Worm (Caenorhabditis elegans) whole organism, early embryonic: Measurements from ENCODE around the gene Y54G2A.36.

Experiments used
- F13C5.2 ChIP-seq: sonication (generic microtip); optimal IDR thresholded peaks from 2 replicates; lab custom pipeline; 2017; ENCODE audit warnings: mild to moderate bottlenecking, missing genetic modification characterization, inconsistent platforms, missing compliant biosample characterization
- ama-1 ChIP-seq: fragments of 150-350 bp; optimal IDR thresholded peaks from 2 replicates; lab custom pipeline; 2014
- ets-7 ChIP-seq: sonication (generic microtip); optimal IDR thresholded peaks from 2 replicates; lab custom pipeline; 2016; ENCODE audit warnings: missing genotype, missing genetic modification characterization, missing compliant biosample characterization
- flt-1 ChIP-seq: fragments of 200-800 bp; sonication (Bioruptor generic); IDR thresholded peaks from 2 replicates; pipeline ENCODE4 v1.3.6; 2022; ENCODE audit warnings: missing genetic modification characterization, missing compliant biosample characterization
- hmg-4 ChIP-seq: fragments of 200-800 bp; sonication (Bioruptor generic); optimal IDR thresholded peaks from 2 replicates; lab custom pipeline; 2018; ENCODE audit warnings: mild to moderate bottlenecking, missing genetic modification characterization, missing compliant biosample characterization
- pes-1 ChIP-seq: fragments of 200-800 bp; sonication (Bioruptor generic); IDR thresholded peaks from 2 replicates; pipeline ENCODE4 v1.3.6; 2022; ENCODE audit warnings: missing genetic modification reagents, missing genetic modification characterization, missing compliant biosample characterization
- scrt-1 ChIP-seq: fragments of 200-800 bp; sonication (Bioruptor generic); IDR thresholded peaks from 2 replicates; pipeline ENCODE4 v1.3.6; 2022; ENCODE audit warnings: missing genetic modification characterization, missing compliant biosample characterization
- sea-1 ChIP-seq: fragments of 200-800 bp; sonication (Bioruptor generic); conservative IDR thresholded peaks from 2 replicates; pipeline ENCODE4 v1.3.6; 2022; ENCODE audit warnings: missing genetic modification characterization, missing compliant biosample characterization
- tbx-11 ChIP-seq: fragments of 200-800 bp; sonication (Bioruptor generic); IDR thresholded peaks from 2 replicates; pipeline ENCODE4 v1.3.6; 2022; ENCODE audit warnings: missing genetic modification characterization, missing compliant biosample characterization
- tbx-37 ChIP-seq: fragments of 200-800 bp; sonication (Bioruptor generic); conservative IDR thresholded peaks from 2 replicates; pipeline ENCODE4 v1.3.6; 2022; ENCODE audit warnings: missing genetic modification reagents, missing genetic modification characterization, missing compliant biosample characterization
- tra-4 ChIP-seq: sonication (generic microtip); optimal IDR thresholded peaks from 2 replicates; lab custom pipeline; 2017; ENCODE audit warnings: missing genetic modification characterization, missing compliant biosample characterization

DNA sequence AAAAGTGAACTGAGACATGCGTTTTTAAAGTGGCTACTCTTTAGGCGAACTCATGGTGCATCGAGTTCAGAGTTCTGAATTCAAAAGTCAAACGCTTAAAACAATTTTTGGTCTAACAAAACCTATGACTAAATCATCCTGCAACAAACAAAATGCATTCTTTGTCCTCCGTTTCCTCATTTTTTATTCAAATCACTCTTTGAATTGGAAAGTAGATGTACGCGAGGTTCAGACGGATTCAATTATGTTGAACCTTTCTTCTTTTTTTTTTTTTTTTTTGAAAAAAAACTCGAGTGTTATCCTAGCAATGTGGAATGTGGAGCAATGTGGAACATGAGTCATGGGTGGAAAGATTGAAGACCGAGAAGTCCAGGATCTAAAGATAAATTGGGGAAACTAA, 38.8 kb upstream of the Y54G2A.36 start:
- TF ChIP-seq F13C5.2 (tag; lab: Kevin White, UChicago): no peak
- TF ChIP-seq ama-1 (lab: Kevin White, UChicago): no peak
- TF ChIP-seq tbx-11 (GFP tag; lab: Robert Waterston, UW): no peak
- no peak for TF ChIP-seq hmg-4 (GFP tag; lab: Kevin White, UChicago)
- no peak for TF ChIP-seq tbx-37 (GFP tag; lab: Robert Waterston, UW)
- TF ChIP-seq scrt-1 (GFP tag; lab: Robert Waterston, UW): no peak
- no peak for TF ChIP-seq flt-1 (GFP tag; lab: Robert Waterston, UW)
- no peak for TF ChIP-seq ets-7 (tag; lab: Kevin White, UChicago)
- no peak for TF ChIP-seq sea-1 (GFP tag; lab: Robert Waterston, UW)
- TF ChIP-seq pes-1 (GFP tag; lab: Robert Waterston, UW): no peak
- no peak for TF ChIP-seq tra-4 (tag; lab: Kevin White, UChicago)
